Worm (Caenorhabditis elegans): ENCODE data around the gene F44G4.3.

F44G4.3 gene

DNA sequence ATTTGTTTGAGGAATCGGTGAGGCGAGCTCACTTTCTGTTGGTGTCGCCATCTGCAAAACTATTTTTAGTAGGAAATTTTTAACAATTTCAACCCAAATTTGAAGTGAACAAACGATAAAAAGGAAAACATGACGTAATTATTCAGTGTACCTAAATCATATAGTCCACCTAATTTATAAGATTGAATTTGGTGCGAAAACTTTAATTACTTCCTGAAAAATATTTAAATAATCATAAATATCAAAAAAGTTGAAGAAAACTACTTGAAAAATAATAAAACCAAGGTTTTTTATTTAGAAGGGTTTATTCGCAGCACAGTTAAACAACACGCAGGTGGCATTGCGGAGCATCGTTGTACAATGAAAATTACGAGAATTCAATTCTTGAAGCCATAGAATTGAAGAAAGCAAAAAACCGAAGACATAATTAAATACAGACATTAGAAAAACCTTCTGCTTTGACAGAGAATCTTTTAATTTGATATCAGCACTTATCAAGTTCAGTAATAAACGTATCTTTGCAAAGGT is 23.9 kb downstream of the F44G4.3 start, which contains the start of gene tomm-40:
TSS of gene tomm-40 (minus strand) at position 51 of the 528 bp plus-strand sequence.
- TF ChIP-seq lin-35 (GFP tag; optimal IDR thresholded peaks at IDR 0.05), result peak in 1 of 2 experiments; percentile 55
- TF ChIP-seq alr-1 (tag; optimal IDR thresholded peaks at IDR 0.05; ENCODE audit: borderline replicate concordance), result no peak
- TF ChIP-seq fkh-4 (tag; optimal IDR thresholded peaks at IDR 0.05; ENCODE audit: borderline replicate concordance), result no peak
- peak; percentile 40 for TF ChIP-seq mep-1 (tag; optimal IDR thresholded peaks at IDR 0.05)
- TF ChIP-seq nhr-84 (tag; optimal IDR thresholded peaks at IDR 0.05), result no peak
- TF ChIP-seq ceh-63 (GFP tag; optimal IDR thresholded peaks at IDR 0.05), result no peak
- no peak for TF ChIP-seq nhr-90 (tag; optimal IDR thresholded peaks at IDR 0.05; ENCODE audit: poor library complexity)
- TF ChIP-seq swsn-7 (tag; optimal IDR thresholded peaks at IDR 0.05), result peak; percentile 13
- no peak for TF ChIP-seq nhr-19 (GFP tag; conservative IDR thresholded peaks at IDR 0.05)
- no peak for TF ChIP-seq vab-15 (tag; optimal IDR thresholded peaks at IDR 0.05)
- TF ChIP-seq dsc-1 (tag; optimal IDR thresholded peaks at IDR 0.05), result no peak
- TF ChIP-seq efl-1 (optimal IDR thresholded peaks at IDR 0.05), result peak; percentile 49 to 51
- peak; percentile 55 to 93 for TF ChIP-seq efl-1 (GFP tag; optimal IDR thresholded peaks at IDR 0.05 in 1 of 2)
- peak; percentile 5 for TF ChIP-seq skn-1 (tag; optimal IDR thresholded peaks at IDR 0.05)
- TF ChIP-seq hpl-2 (GFP tag; optimal IDR thresholded peaks at IDR 0.05), result no peak
- TF ChIP-seq lsy-2 (tag; optimal IDR thresholded peaks at IDR 0.05), result peak; percentile 34 to 51
- TF ChIP-seq nhr-20 (tag; optimal IDR thresholded peaks at IDR 0.05), result peak; percentile 3
- TF ChIP-seq grh-1 (GFP tag; IDR thresholded peaks at IDR 0.05), result no peak
- TF ChIP-seq nhr-71 (tag; optimal IDR thresholded peaks at IDR 0.05), result peak; percentile 31
- TF ChIP-seq lin-13 (GFP tag; optimal IDR thresholded peaks at IDR 0.05), result no peak
- TF ChIP-seq elt-2 (tag; optimal IDR thresholded peaks at IDR 0.05), result no peak
- no peak for TF ChIP-seq mdl-1 (tag; optimal IDR thresholded peaks at IDR 0.05)
- TF ChIP-seq ets-5 (GFP tag; IDR thresholded peaks at IDR 0.05), result no peak
- peak; percentile 12 for TF ChIP-seq blmp-1 (tag; optimal IDR thresholded peaks at IDR 0.05)
- TF ChIP-seq irx-1 (tag; optimal IDR thresholded peaks at IDR 0.05), result no peak
- no peak for TF ChIP-seq unc-62 (GFP tag; optimal IDR thresholded peaks at IDR 0.05)
- no peak for TF ChIP-seq sptf-1 (tag; optimal IDR thresholded peaks at IDR 0.05)
- peak; percentile 27 to 59 (median 48) for TF ChIP-seq dpl-1 (GFP tag; optimal IDR thresholded peaks at IDR 0.05)

DNA sequence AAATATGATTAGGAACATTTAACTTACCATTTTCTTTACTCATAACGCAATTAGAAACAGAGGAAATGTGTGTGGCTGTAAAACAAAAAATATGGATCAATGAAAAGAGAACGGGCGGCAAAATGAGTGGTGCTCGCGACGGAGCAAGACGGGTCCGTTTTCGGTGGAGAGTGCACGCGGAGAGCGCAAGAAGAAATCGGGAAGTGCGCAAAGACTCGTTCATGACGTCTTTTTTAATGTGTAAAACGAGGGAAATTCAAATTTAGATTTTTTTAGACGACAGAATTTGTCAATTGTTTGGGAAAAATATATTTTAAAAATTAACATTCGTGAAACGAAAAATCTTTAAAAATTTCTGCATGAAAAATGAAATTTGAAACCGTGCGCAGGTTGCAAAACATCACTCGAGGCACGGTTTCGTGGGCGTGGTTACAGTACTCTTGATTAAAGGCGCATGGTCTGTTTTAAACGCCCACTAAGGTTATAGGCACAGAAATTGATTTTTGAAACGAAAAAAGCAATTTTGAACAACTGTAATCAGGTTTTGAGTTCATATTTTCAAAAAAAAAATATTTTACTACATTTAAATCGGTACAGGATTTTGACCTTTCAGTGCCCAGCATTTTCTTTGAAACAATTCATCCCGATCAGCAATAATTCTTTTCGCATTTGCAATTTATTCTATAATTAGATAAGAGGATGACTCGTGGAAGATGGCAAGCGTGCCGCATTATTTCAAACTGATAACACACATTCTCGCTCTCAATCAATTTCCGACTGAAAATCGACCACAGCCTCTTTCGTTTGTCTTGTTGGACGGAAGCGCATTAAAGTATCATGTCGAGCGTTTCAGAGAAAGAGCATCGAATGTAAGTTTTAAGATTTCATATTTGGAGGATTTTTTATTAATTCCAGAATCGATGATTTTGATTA is 27.9 kb downstream of the F44G4.3 start, which contains the start of the genes szy-20 and C18E9.5:
TSS of gene szy-20 (minus strand) at position 83 of the 933 bp plus-strand sequence.
TSS of gene C18E9.5 (plus strand) at position 730 of the 933 bp plus-strand sequence.
- TF ChIP-seq aly-2 (tag; optimal IDR thresholded peaks at IDR 0.05) (peak; percentile 72), unc-30 (tag; optimal IDR thresholded peaks at IDR 0.05) (no peak), elt-3 (tag; optimal IDR thresholded peaks at IDR 0.05) (peak in 2 of 6 experiments; percentile 2 to 46), pag-3 (tag; optimal IDR thresholded peaks at IDR 0.05; ENCODE audit: borderline replicate concordance, insufficient read depth) (no peak), ceh-8 (GFP tag; optimal IDR thresholded peaks at IDR 0.05) (peak; percentile 72), hlh-4 (tag; optimal IDR thresholded peaks at IDR 0.05) (no peak), nhr-77 (tag; optimal IDR thresholded peaks at IDR 0.05) (peak; percentile 54), sox-4 (tag; optimal IDR thresholded peaks at IDR 0.05) (peak; percentile 22), rnt-1 (tag; optimal IDR thresholded peaks at IDR 0.05) (peak; percentile 91), fkh-4 (tag; optimal IDR thresholded peaks at IDR 0.05; ENCODE audit: borderline replicate concordance) (peak; percentile 60), snpc-4 (tag; optimal IDR thresholded peaks at IDR 0.05) (peak; percentile 78), nhr-90 (tag; optimal IDR thresholded peaks at IDR 0.05; ENCODE audit: poor library complexity) (peak; percentile 80), sup-37 (GFP tag; optimal IDR thresholded peaks at IDR 0.05) (peak; percentile 62), ceh-63 (GFP tag; optimal IDR thresholded peaks at IDR 0.05) (no peak), egl-27 (tag; optimal IDR thresholded peaks at IDR 0.05) (no peak), snu-23 (GFP tag; optimal IDR thresholded peaks at IDR 0.05) (peak; percentile 89), sptf-1 (tag; optimal IDR thresholded peaks at IDR 0.05) (no peak), mef-2 (tag; optimal IDR thresholded peaks at IDR 0.05) (no peak), nhr-85 (tag) (peak; percentile 88), mdl-1 (tag; optimal IDR thresholded peaks at IDR 0.05) (peak in 1 of 2 experiments; percentile 65), nhr-84 (tag; optimal IDR thresholded peaks at IDR 0.05) (no peak), nhr-47 (tag; optimal IDR thresholded peaks at IDR 0.05) (peak; percentile 93), lin-39 (tag; optimal IDR thresholded peaks at IDR 0.05) (peak; percentile 90), xbp-1 (tag; optimal IDR thresholded peaks at IDR 0.05) (peak; percentile 84), zip-4 (GFP tag; optimal IDR thresholded peaks at IDR 0.05) (peak; percentile 54), C34B4.2 (tag; optimal IDR thresholded peaks at IDR 0.05) (no peak), lin-35 (GFP tag; optimal IDR thresholded peaks at IDR 0.05) (peak; percentile 98)
